Worm (Caenorhabditis elegans) whole organism, early embryonic: ENCODE results near the gene R11G10.3.

ENCODE experiments used
- F13C5.2 ChIP-seq: sonication (generic microtip); optimal IDR thresholded peaks from 2 replicates; lab custom pipeline; 2017; ENCODE audit warnings: mild to moderate bottlenecking, missing genetic modification characterization, inconsistent platforms, missing compliant biosample characterization
- aly-1 ChIP-seq: sonication (generic microtip); optimal IDR thresholded peaks from 2 replicates; lab custom pipeline; 2016; ENCODE audit warnings: missing genetic modification characterization, missing compliant biosample characterization
- ama-1 ChIP-seq: fragments of 150-350 bp; optimal IDR thresholded peaks from 2 replicates; lab custom pipeline; 2014
- ceh-13 ChIP-seq: fragments of 200-800 bp; sonication (Bioruptor generic); optimal IDR thresholded peaks from 2 replicates; lab custom pipeline; 2018; ENCODE audit warnings: mild to moderate bottlenecking, missing genetic modification characterization, missing compliant biosample characterization
- ceh-36 ChIP-seq: sonication (generic microtip); optimal IDR thresholded peaks from 2 replicates; lab custom pipeline; 2016; ENCODE audit warnings: missing genetic modification characterization, inconsistent platforms, missing compliant biosample characterization
- flt-1 ChIP-seq: fragments of 200-800 bp; sonication (Bioruptor generic); IDR thresholded peaks from 2 replicates; pipeline ENCODE4 v1.3.6; 2022; ENCODE audit warnings: missing genetic modification characterization, missing compliant biosample characterization
- hmbx-1 ChIP-seq: sonication (generic microtip); optimal IDR thresholded peaks from 2 replicates; lab custom pipeline; 2016; ENCODE audit warnings: mild to moderate bottlenecking, missing genetic modification characterization, missing compliant biosample characterization
- hnd-1 ChIP-seq: sonication (generic microtip); optimal IDR thresholded peaks from 2 replicates; lab custom pipeline; 2016; ENCODE audit warnings: missing genetic modification characterization, missing compliant biosample characterization
- pes-1 ChIP-seq: fragments of 200-800 bp; sonication (Bioruptor generic); IDR thresholded peaks from 2 replicates; pipeline ENCODE4 v1.3.6; 2022; ENCODE audit warnings: missing genetic modification reagents, missing genetic modification characterization, missing compliant biosample characterization
- scrt-1 ChIP-seq: fragments of 200-800 bp; sonication (Bioruptor generic); IDR thresholded peaks from 2 replicates; pipeline ENCODE4 v1.3.6; 2022; ENCODE audit warnings: missing genetic modification characterization, missing compliant biosample characterization
- tbx-11 ChIP-seq: fragments of 200-800 bp; sonication (Bioruptor generic); IDR thresholded peaks from 2 replicates; pipeline ENCODE4 v1.3.6; 2022; ENCODE audit warnings: missing genetic modification characterization, missing compliant biosample characterization
- tbx-37 ChIP-seq: fragments of 200-800 bp; sonication (Bioruptor generic); conservative IDR thresholded peaks from 2 replicates; pipeline ENCODE4 v1.3.6; 2022; ENCODE audit warnings: missing genetic modification reagents, missing genetic modification characterization, missing compliant biosample characterization
- tra-4 ChIP-seq: sonication (generic microtip); optimal IDR thresholded peaks from 2 replicates; lab custom pipeline; 2017; ENCODE audit warnings: missing genetic modification characterization, missing compliant biosample characterization

DNA sequence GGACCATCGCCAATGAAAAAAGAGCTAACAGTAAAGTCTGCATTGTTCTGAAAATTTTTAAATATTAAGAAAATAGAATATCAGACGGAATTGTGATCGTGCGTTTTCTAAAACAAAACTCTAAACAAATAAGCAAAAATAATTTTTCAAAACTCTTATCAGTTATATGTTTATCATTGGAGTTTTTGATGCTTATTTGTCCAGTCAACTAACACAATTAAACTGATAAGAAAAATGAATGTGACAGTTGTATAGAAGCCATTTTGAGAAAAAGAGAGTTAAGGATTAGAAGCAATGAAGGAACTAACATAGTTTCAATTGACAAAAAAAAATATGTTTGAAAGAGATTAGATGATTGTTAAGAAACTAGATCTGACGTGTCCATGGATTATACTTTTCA, 7.4 kb downstream of the R11G10.3 start, which contains the start of gene ttr-44:
- TF ChIP-seq flt-1 (no peak), hmbx-1 (no peak), F13C5.2 (no peak), tra-4 (tag; lab: Kevin White, UChicago) (no peak), ama-1 (lab: Kevin White, UChicago) (no peak), tbx-11 (GFP tag; lab: Robert Waterston, UW) (no peak), ceh-13 (no peak), ceh-36 (tag; lab: Kevin White, UChicago) (no peak), aly-1 (tag; lab: Kevin White, UChicago) (no peak), scrt-1 (GFP tag; lab: Robert Waterston, UW) (no peak), hnd-1 (tag; lab: Kevin White, UChicago) (no peak), pes-1 (GFP tag; lab: Robert Waterston, UW) (no peak), tbx-37 (GFP tag; lab: Robert Waterston, UW) (no peak)
